Worm (Caenorhabditis elegans): ENCODE data around the gene kle-2.

DNA sequence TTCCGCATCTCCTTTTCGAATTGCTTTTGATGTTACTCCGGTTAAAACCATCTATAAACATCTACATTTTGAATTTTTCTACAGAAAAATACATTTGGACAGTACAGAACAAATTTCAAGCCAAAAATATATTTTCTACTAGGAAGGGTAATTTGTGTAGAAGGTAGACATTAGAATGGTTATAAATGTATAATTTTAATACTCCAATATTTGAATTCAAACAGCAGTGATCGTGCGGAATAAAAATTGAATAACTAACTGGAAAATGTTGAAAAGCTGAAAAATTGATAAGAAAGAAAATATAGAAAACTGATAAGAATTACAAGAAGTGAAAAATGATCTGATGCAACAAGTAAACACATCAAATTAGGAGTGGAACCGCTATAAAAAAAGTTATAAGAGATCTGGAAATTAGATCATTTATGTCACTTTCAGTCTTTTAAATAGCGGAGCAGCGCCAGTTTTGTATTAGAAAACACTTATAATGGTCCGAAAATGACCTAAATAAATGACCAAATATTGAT, 5.5 kb downstream of the kle-2 start, which contains the start of gene gsto-1:
- TF ChIP-seq nhr-237 (tag; optimal IDR thresholded peaks at IDR 0.05) (no peak), nhr-28 (tag; optimal IDR thresholded peaks at IDR 0.05) (no peak), pha-4 (tag; optimal IDR thresholded peaks at IDR 0.05) (no peak), ces-1 (GFP tag; optimal IDR thresholded peaks at IDR 0.05) (no peak), bed-3 (GFP tag; optimal IDR thresholded peaks at IDR 0.05) (no peak), flh-1 (GFP tag; optimal IDR thresholded peaks at IDR 0.05) (no peak), mab-5 (tag; optimal IDR thresholded peaks at IDR 0.05) (no peak), elt-1 (tag; optimal IDR thresholded peaks at IDR 0.05; ENCODE audit: borderline replicate concordance, insufficient read depth) (no peak), blmp-1 (tag; optimal IDR thresholded peaks at IDR 0.05) (no peak), lsy-2 (tag; optimal IDR thresholded peaks at IDR 0.05) (no peak), drap-1 (GFP tag; optimal IDR thresholded peaks at IDR 0.05) (no peak), nhr-76 (tag; optimal IDR thresholded peaks at IDR 0.05) (no peak), nhr-2 (tag; optimal IDR thresholded peaks at IDR 0.05) (no peak), nhr-12 (tag; optimal IDR thresholded peaks at IDR 0.05) (no peak)

Measured in whole organism, mixed stage, embryonic.